Worm (Caenorhabditis elegans) whole organism, L2 larva: Measurements from ENCODE around the gene atfs-1.

ENCODE experiments used
- C34F6.9 ChIP-seq: fragments of 150-350 bp; optimal IDR thresholded peaks from 2 replicates; lab custom pipeline; 2014; ENCODE audit warnings: missing biosample characterization, missing genetic modification characterization
- F13H6.1 ChIP-seq: sonication (generic microtip); optimal IDR thresholded peaks from 2 replicates; lab custom pipeline; 2016; ENCODE audit warnings: missing genetic modification characterization, missing compliant biosample characterization
- Y55F3AM.14 ChIP-seq: fragments of 200-800 bp; sonication (Bioruptor generic); optimal IDR thresholded peaks from 2 replicates; lab custom pipeline; 2018; ENCODE audit warnings: mild to moderate bottlenecking, missing genetic modification characterization, missing compliant biosample characterization
- ZK546.5 ChIP-seq: sonication (generic microtip); optimal IDR thresholded peaks from 2 replicates; lab custom pipeline; 2017; ENCODE audit warnings: missing biosample characterization, missing genetic modification characterization
- alr-1 ChIP-seq: fragments of 150-350 bp; optimal IDR thresholded peaks from 2 replicates; lab custom pipeline; 2014; ENCODE audit warnings: missing biosample characterization, missing genetic modification characterization
- aly-2 ChIP-seq: fragments of 150-350 bp; optimal IDR thresholded peaks from 2 replicates; lab custom pipeline; 2014; ENCODE audit warnings: missing biosample characterization, missing genetic modification characterization
- ama-1 ChIP-seq: fragments of 150-350 bp; optimal IDR thresholded peaks from 2 replicates; lab custom pipeline; 2018; ENCODE audit warnings: inconsistent platforms
- ceh-16 ChIP-seq: fragments of 150-350 bp; optimal IDR thresholded peaks from 2 replicates; lab custom pipeline; 2014; ENCODE audit warnings: missing biosample characterization, missing genetic modification characterization
- ceh-82 ChIP-seq: fragments of 150-350 bp; optimal IDR thresholded peaks from 2 replicates; lab custom pipeline; 2014; ENCODE audit warnings: missing biosample characterization, missing genetic modification characterization
- crh-2 ChIP-seq: sonication (generic microtip); optimal IDR thresholded peaks from 2 replicates; lab custom pipeline; 2017; ENCODE audit warnings: missing biosample characterization, missing genetic modification characterization
- dmd-4 ChIP-seq: sonication (generic microtip); optimal IDR thresholded peaks from 2 replicates; lab custom pipeline; 2017; ENCODE audit warnings: missing biosample characterization, missing genetic modification characterization
- egl-27 ChIP-seq: sonication (generic microtip); optimal IDR thresholded peaks from 3 replicates; lab custom pipeline; 2017; ENCODE audit warnings: missing biosample characterization, missing genetic modification reagents, missing genetic modification characterization
- elt-1 ChIP-seq: fragments of 150-350 bp; optimal IDR thresholded peaks from 2 replicates; lab custom pipeline; 2014; ENCODE audit warnings: missing biosample characterization, missing genetic modification characterization
- elt-3 ChIP-seq: sonication (generic microtip); optimal IDR thresholded peaks from 2 replicates; lab custom pipeline; 2017; ENCODE audit warnings: missing biosample characterization, missing genetic modification characterization
- fos-1 ChIP-seq: fragments of 150-350 bp; optimal IDR thresholded peaks from 2 replicates; lab custom pipeline; 2014; ENCODE audit warnings: missing biosample characterization, missing genetic modification characterization
- lin-13 ChIP-seq: fragments of 150-350 bp; optimal IDR thresholded peaks from 2 replicates; lab custom pipeline; 2014; ENCODE audit warnings: missing biosample characterization, missing genetic modification reagents, missing genetic modification characterization
- lsy-2 ChIP-seq, 2 experiments: fragments of 150-350 bp in 1 of 2; sonication (generic microtip) in 1 of 2; optimal IDR thresholded peaks; 2 replicates each; lab custom pipeline; 2014 to 2017; ENCODE audit warnings: missing biosample characterization in 2 of 2, missing genetic modification characterization in 2 of 2
- mab-5 ChIP-seq: fragments of 150-350 bp; optimal IDR thresholded peaks from 2 replicates; lab custom pipeline; 2014; ENCODE audit warnings: missing biosample characterization, missing genetic modification characterization
- mbf-1 ChIP-seq: sonication (generic microtip); optimal IDR thresholded peaks from 2 replicates; lab custom pipeline; 2017; ENCODE audit warnings: missing biosample characterization, missing genetic modification characterization
- mdl-1 ChIP-seq, 2 experiments: fragments of 150-350 bp in 1 of 2; sonication (generic microtip) in 1 of 2; optimal IDR thresholded peaks; 2 replicates each; lab custom pipeline; 2017; ENCODE audit warnings: missing biosample characterization in 2 of 2, missing genetic modification characterization in 2 of 2
- nhr-10 ChIP-seq: sonication (generic microtip); optimal IDR thresholded peaks from 2 replicates; lab custom pipeline; 2017; ENCODE audit warnings: missing biosample characterization, missing genetic modification characterization
- nhr-11 ChIP-seq: fragments of 150-350 bp; optimal IDR thresholded peaks from 2 replicates; lab custom pipeline; 2014; ENCODE audit warnings: missing biosample characterization, missing genetic modification characterization
- nhr-12 ChIP-seq: fragments of 150-350 bp; optimal IDR thresholded peaks from 2 replicates; lab custom pipeline; 2014; ENCODE audit warnings: missing biosample characterization, missing genetic modification characterization
- nhr-129 ChIP-seq: fragments of 150-350 bp; optimal IDR thresholded peaks from 2 replicates; lab custom pipeline; 2014; ENCODE audit warnings: missing biosample characterization, missing genetic modification characterization
- nhr-23 ChIP-seq: fragments of 150-350 bp; optimal IDR thresholded peaks from 2 replicates; lab custom pipeline; 2014; ENCODE audit warnings: missing biosample characterization, missing genetic modification reagents, missing genetic modification characterization
- nhr-25 ChIP-seq: fragments of 150-350 bp; sonication (generic microtip); optimal IDR thresholded peaks from 3 replicates; lab custom pipeline; 2014; ENCODE audit warnings: missing biosample characterization, missing genetic modification characterization
- nhr-77 ChIP-seq: fragments of 150-350 bp; optimal IDR thresholded peaks from 2 replicates; lab custom pipeline; 2014; ENCODE audit warnings: missing biosample characterization, missing genetic modification characterization
- peb-1 ChIP-seq: fragments of 150-350 bp; optimal IDR thresholded peaks from 2 replicates; lab custom pipeline; 2014; ENCODE audit warnings: missing biosample characterization, missing genetic modification characterization
- sem-4 ChIP-seq: fragments of 150-350 bp; optimal IDR thresholded peaks from 2 replicates; lab custom pipeline; 2014; ENCODE audit warnings: missing biosample characterization, missing genetic modification reagents, missing genetic modification characterization
- skn-1 ChIP-seq: sonication (generic microtip); optimal IDR thresholded peaks from 2 replicates; lab custom pipeline; 2017; ENCODE audit warnings: missing biosample characterization, missing genetic modification characterization
- sma-3 ChIP-seq: sonication (generic microtip); optimal IDR thresholded peaks from 2 replicates; lab custom pipeline; 2016; ENCODE audit warnings: missing genetic modification reagents, missing genetic modification characterization, missing compliant biosample characterization
- unc-39 ChIP-seq: fragments of 150-350 bp; optimal IDR thresholded peaks from 2 replicates; lab custom pipeline; 2014; ENCODE audit warnings: missing biosample characterization, missing genetic modification characterization
- unc-55 ChIP-seq: fragments of 150-350 bp; sonication (generic microtip); optimal IDR thresholded peaks from 3 replicates; lab custom pipeline; 2014; ENCODE audit warnings: missing biosample characterization, missing genetic modification reagents, missing genetic modification characterization
- unc-62 ChIP-seq: fragments of 150-350 bp; optimal IDR thresholded peaks from 2 replicates; lab custom pipeline; 2014; ENCODE audit warnings: missing biosample characterization, missing genetic modification reagents, missing genetic modification characterization
- ztf-1 ChIP-seq: fragments of 200-800 bp; sonication (Bioruptor generic); conservative IDR thresholded peaks from 2 replicates; pipeline ENCODE4 v1.3.6; 2022; ENCODE audit warnings: missing genetic modification characterization, missing compliant biosample characterization
- ztf-4 ChIP-seq: fragments of 150-350 bp; optimal IDR thresholded peaks from 2 replicates; lab custom pipeline; 2014; ENCODE audit warnings: missing biosample characterization, missing genetic modification characterization

atfs-1 gene

ce11 chrV:14215106-14215505 lies 21.6 kb downstream of the atfs-1 start, which contains the start of gene T16A9.5:
T16A9.5 (minus strand) TSS chrV:14215206.
- TF ChIP-seq Y55F3AM.14 (GFP tag; lab: Kevin White, UChicago) (no peak), mbf-1 (tag; lab: Kevin White, UChicago) (no peak), ceh-16 (tag; lab: Kevin White, UChicago) (no peak), elt-1 (no peak), F13H6.1 (tag; lab: Kevin White, UChicago) (no peak), lsy-2 (tag; optimal IDR thresholded peaks at IDR 0.05; lab: Kevin White, UChicago) (no peak)

ce11 chrV:14223141-14223540 lies 29.7 kb downstream of the atfs-1 start:
- TF ChIP-seq dmd-4 (no peak), egl-27 (tag; lab: Kevin White, UChicago) (no peak), nhr-23 (no peak), peb-1 (no peak), unc-55 (GFP tag; lab: Kevin White, UChicago) (no peak), alr-1 (no peak), mdl-1 (tag; optimal IDR thresholded peaks at IDR 0.05; lab: Kevin White, UChicago) (no peak), ceh-82 (tag; lab: Kevin White, UChicago) (no peak)

- TF ChIP-seq nhr-25 (tag; lab: Kevin White, UChicago) (no peak), ceh-16 (tag; lab: Kevin White, UChicago) (no peak), ztf-4 (tag; lab: Kevin White, UChicago) (no peak), nhr-23 (no peak), dmd-4 (no peak), unc-62 (GFP tag; lab: Kevin White, UChicago) (no peak), nhr-10 (tag; lab: Kevin White, UChicago) (no peak), sma-3 (GFP tag; lab: Kevin White, UChicago) (no peak), skn-1 (tag; lab: Kevin White, UChicago) (no peak), elt-3 (tag; lab: Kevin White, UChicago) (no peak), nhr-129 (tag; lab: Kevin White, UChicago) (no peak)
Observed at ce11 chrV:14226373-14226772, 32.9 kb downstream of the atfs-1 start, which contains the start of gene nep-21. nep-21 (minus strand) TSS chrV:14226473.

- no peak for TF ChIP-seq ZK546.5 (tag; lab: Kevin White, UChicago)
- no peak for TF ChIP-seq nhr-11 (tag; lab: Kevin White, UChicago)
- no peak for TF ChIP-seq lin-13 (GFP tag; lab: Kevin White, UChicago)
- TF ChIP-seq nhr-77, result no peak
- no peak for TF ChIP-seq aly-2 (tag; lab: Kevin White, UChicago)
- no peak for TF ChIP-seq sem-4 (tag; lab: Kevin White, UChicago)
- no peak for TF ChIP-seq unc-39 (tag; lab: Kevin White, UChicago)
- TF ChIP-seq dmd-4, result no peak
- no peak for TF ChIP-seq nhr-10 (tag; lab: Kevin White, UChicago)
- no peak for TF ChIP-seq ztf-1 (GFP tag; lab: Robert Waterston, UW)
- no peak for TF ChIP-seq nhr-23
- TF ChIP-seq C34F6.9, result no peak
- TF ChIP-seq lsy-2 (tag; optimal IDR thresholded peaks at IDR 0.05; lab: Kevin White, UChicago), result no peak
- no peak for TF ChIP-seq unc-55 (GFP tag; lab: Kevin White, UChicago)
Observed at ce11 chrV:14230788-14231583, 37.5 kb downstream of the atfs-1 start.

DNA sequence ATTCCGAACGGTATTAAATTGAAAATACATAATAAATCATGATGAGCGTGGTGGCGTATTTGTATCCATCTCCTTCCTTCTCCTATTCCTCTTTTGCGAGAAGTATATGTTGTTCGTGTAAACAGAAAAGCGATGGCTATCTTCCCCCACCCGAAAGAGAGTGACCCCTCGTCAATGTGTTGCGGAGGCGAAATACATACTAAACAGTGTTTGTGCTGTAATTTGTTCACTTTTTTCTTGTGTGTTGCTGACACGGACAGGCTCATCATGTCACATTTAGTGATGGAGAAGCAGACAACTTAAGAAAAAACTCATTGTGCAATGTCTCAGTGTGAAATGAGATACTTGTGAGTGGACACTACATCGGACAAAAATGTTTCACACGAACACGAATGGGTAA lies 38.2 kb downstream of the atfs-1 start:
- TF ChIP-seq nhr-23 (no peak), fos-1 (tag; lab: Kevin White, UChicago) (peak; percentile 4)

- TF ChIP-seq nhr-77, result no peak
- TF ChIP-seq fos-1 (tag; lab: Kevin White, UChicago), result no peak
- no peak for TF ChIP-seq unc-62 (GFP tag; lab: Kevin White, UChicago)
- TF ChIP-seq ama-1 (lab: Kevin White, UChicago), result no peak
- TF ChIP-seq mab-5 (tag; lab: Kevin White, UChicago), result no peak
- TF ChIP-seq Y55F3AM.14 (GFP tag; lab: Kevin White, UChicago), result no peak
- no peak for TF ChIP-seq nhr-12 (tag; lab: Kevin White, UChicago)
- no peak for TF ChIP-seq dmd-4
- TF ChIP-seq crh-2 (tag; lab: Kevin White, UChicago), result no peak
Observed at ce11 chrV:14235942-14236341, 42.5 kb downstream of the atfs-1 start, which contains the start of gene ent-3. ent-3 (minus strand) TSS chrV:14236042.
